Worm (Caenorhabditis elegans) whole organism, L3 larva: Measurements from ENCODE around the gene D1054.5.

Source experiments
- R02D3.7 ChIP-seq: fragments of 150-350 bp; optimal IDR thresholded peaks from 2 replicates; lab custom pipeline; 2014; ENCODE audit warnings: missing biosample characterization, missing genetic modification characterization
- ZK546.5 ChIP-seq: sonication (generic microtip); optimal IDR thresholded peaks from 2 replicates; lab custom pipeline; 2017; ENCODE audit warnings: missing biosample characterization, missing genetic modification characterization
- ama-1 ChIP-seq: fragments of 150-350 bp; optimal IDR thresholded peaks from 2 replicates; lab custom pipeline; 2018
- ceh-28 ChIP-seq: fragments of 150-350 bp; optimal IDR thresholded peaks from 2 replicates; lab custom pipeline; 2014; ENCODE audit warnings: missing biosample characterization, missing genetic modification reagents, missing genetic modification characterization
- ceh-82 ChIP-seq: fragments of 150-350 bp; optimal IDR thresholded peaks from 2 replicates; lab custom pipeline; 2014; ENCODE audit warnings: missing biosample characterization, missing genetic modification characterization
- ceh-9 ChIP-seq: sonication (generic microtip); optimal IDR thresholded peaks from 2 replicates; lab custom pipeline; 2018; ENCODE audit warnings: missing biosample characterization, missing genetic modification characterization
- egl-27 ChIP-seq: sonication (generic microtip); optimal IDR thresholded peaks from 4 replicates; lab custom pipeline; 2017; ENCODE audit warnings: missing biosample characterization, missing genetic modification reagents, missing genetic modification characterization
- egl-5 ChIP-seq: fragments of 150-350 bp; optimal IDR thresholded peaks from 2 replicates; lab custom pipeline; 2017; ENCODE audit warnings: missing biosample characterization, missing genetic modification reagents, missing genetic modification characterization, inconsistent platforms
- elt-1 ChIP-seq: fragments of 150-350 bp; optimal IDR thresholded peaks from 2 replicates; lab custom pipeline; 2014; ENCODE audit warnings: missing biosample characterization, missing genetic modification characterization
- elt-2 ChIP-seq: sonication (generic microtip); optimal IDR thresholded peaks from 2 replicates; lab custom pipeline; 2016; ENCODE audit warnings: missing genetic modification reagents, mild to moderate bottlenecking, missing genetic modification characterization, missing compliant biosample characterization
- elt-3 ChIP-seq, 3 experiments: fragments of 150-350 bp in 1 of 3; sonication (generic microtip) in 2 of 3; optimal IDR thresholded peaks; 2 replicates in 2 of 3; 4 replicates in 1 of 3; lab custom pipeline; 2014 to 2017; ENCODE audit warnings: missing biosample characterization in 3 of 3, missing genetic modification characterization in 3 of 3
- fkh-10 ChIP-seq: sonication (generic microtip); optimal IDR thresholded peaks from 2 replicates; lab custom pipeline; 2017; ENCODE audit warnings: missing biosample characterization, missing genetic modification reagents, missing genetic modification characterization
- fkh-2 ChIP-seq: fragments of 150-350 bp; optimal IDR thresholded peaks from 2 replicates; lab custom pipeline; 2014; ENCODE audit warnings: missing biosample characterization, missing genetic modification reagents, missing genetic modification characterization
- fos-1 ChIP-seq: fragments of 150-350 bp; optimal IDR thresholded peaks from 2 replicates; lab custom pipeline; 2014; ENCODE audit warnings: missing biosample characterization, missing genetic modification characterization
- jun-1 ChIP-seq: fragments of 150-350 bp; optimal IDR thresholded peaks from 2 replicates; lab custom pipeline; 2014; ENCODE audit warnings: missing biosample characterization, missing genetic modification reagents, missing genetic modification characterization
- lin-15B ChIP-seq: fragments of 150-350 bp; optimal IDR thresholded peaks from 2 replicates; lab custom pipeline; 2014; ENCODE audit warnings: missing biosample characterization, missing genetic modification characterization
- lin-39 ChIP-seq: fragments of 150-350 bp; optimal IDR thresholded peaks from 2 replicates; lab custom pipeline; 2018; ENCODE audit warnings: missing biosample characterization, missing genetic modification reagents, missing genetic modification characterization
- lsy-12 ChIP-seq: sonication (generic microtip); optimal IDR thresholded peaks from 2 replicates; lab custom pipeline; 2016; ENCODE audit warnings: mild to moderate bottlenecking, missing genetic modification characterization, missing compliant biosample characterization
- mdl-1 ChIP-seq: fragments of 150-350 bp; optimal IDR thresholded peaks from 2 replicates; lab custom pipeline; 2014; ENCODE audit warnings: missing biosample characterization, missing genetic modification characterization
- nfya-1 ChIP-seq: sonication (generic microtip); optimal IDR thresholded peaks from 2 replicates; lab custom pipeline; 2017; ENCODE audit warnings: missing genetic modification characterization, mild to moderate bottlenecking, missing compliant biosample characterization, antibody characterized with exemption, moderate library complexity; ENCODE audit not compliant: insufficient read depth
- nhr-11 ChIP-seq: fragments of 150-350 bp; optimal IDR thresholded peaks from 2 replicates; lab custom pipeline; 2014; ENCODE audit warnings: missing biosample characterization, missing genetic modification characterization
- nhr-23 ChIP-seq: fragments of 150-350 bp; optimal IDR thresholded peaks from 2 replicates; lab custom pipeline; 2014; ENCODE audit warnings: missing biosample characterization, missing genetic modification reagents, missing genetic modification characterization
- nhr-237 ChIP-seq: fragments of 150-350 bp; optimal IDR thresholded peaks from 2 replicates; lab custom pipeline; 2014; ENCODE audit warnings: missing biosample characterization, missing genetic modification characterization
- nhr-25 ChIP-seq: sonication (generic microtip); optimal IDR thresholded peaks from 2 replicates; lab custom pipeline; 2017; ENCODE audit warnings: missing biosample characterization, missing genetic modification characterization
- nhr-28 ChIP-seq: fragments of 150-350 bp; optimal IDR thresholded peaks from 2 replicates; lab custom pipeline; 2014; ENCODE audit warnings: missing biosample characterization, missing genetic modification characterization
- nhr-43 ChIP-seq: sonication (generic microtip); optimal IDR thresholded peaks from 2 replicates; lab custom pipeline; 2016; ENCODE audit warnings: mild to moderate bottlenecking, missing genetic modification characterization, missing compliant biosample characterization; ENCODE audit not compliant: poor library complexity, severe bottlenecking
- nhr-77 ChIP-seq: fragments of 150-350 bp; optimal IDR thresholded peaks from 2 replicates; lab custom pipeline; 2014; ENCODE audit warnings: missing biosample characterization, missing genetic modification characterization
- pha-4 ChIP-seq: fragments of 150-350 bp; optimal IDR thresholded peaks from 2 replicates; lab custom pipeline; 2014; ENCODE audit warnings: missing biosample characterization, missing genetic modification reagents, missing genetic modification characterization
- pqm-1 ChIP-seq: fragments of 150-350 bp; optimal IDR thresholded peaks from 2 replicates; lab custom pipeline; 2017; ENCODE audit warnings: missing biosample characterization, missing genetic modification characterization, inconsistent platforms
- sea-2 ChIP-seq: fragments of 150-350 bp; sonication (generic microtip); optimal IDR thresholded peaks from 4 replicates; lab custom pipeline; 2014; ENCODE audit warnings: missing biosample characterization, missing genetic modification reagents, missing genetic modification characterization
- skn-1 ChIP-seq: fragments of 150-350 bp; optimal IDR thresholded peaks from 2 replicates; lab custom pipeline; 2014; ENCODE audit warnings: missing biosample characterization, missing genetic modification characterization
- snpc-4 ChIP-seq: fragments of 150-350 bp; optimal IDR thresholded peaks from 2 replicates; lab custom pipeline; 2014; ENCODE audit warnings: missing biosample characterization, missing genetic modification characterization
- tbx-2 ChIP-seq: sonication (generic microtip); optimal IDR thresholded peaks from 2 replicates; lab custom pipeline; 2016; ENCODE audit warnings: mild to moderate bottlenecking, missing genetic modification characterization, missing compliant biosample characterization
- unc-62 ChIP-seq: fragments of 150-350 bp; sonication (generic microtip); optimal IDR thresholded peaks from 4 replicates; lab custom pipeline; 2014; ENCODE audit warnings: missing biosample characterization, missing genetic modification reagents, missing genetic modification characterization
- ztf-11 ChIP-seq: fragments of 150-350 bp; optimal IDR thresholded peaks from 2 replicates; lab custom pipeline; 2014; ENCODE audit warnings: missing biosample characterization, missing genetic modification characterization

D1054.5 gene

ce11 chrV:10731989-10732472 is 44.3 kb downstream of the D1054.5 start, which contains the start of gene T28B11.1:
Gene T28B11.1, minus strand, starts transcription at chrV:10732422.
- TF ChIP-seq nhr-28 (tag; lab: Kevin White, UChicago) (no peak), pha-4 (tag; lab: Kevin White, UChicago) (no peak), ama-1 (lab: Kevin White, UChicago) (no peak), egl-5 (no peak), fos-1 (tag; lab: Kevin White, UChicago) (no peak), sea-2 (GFP tag; lab: Kevin White, UChicago) (no peak), R02D3.7 (no peak), elt-2 (peak; percentile 80)

DNA sequence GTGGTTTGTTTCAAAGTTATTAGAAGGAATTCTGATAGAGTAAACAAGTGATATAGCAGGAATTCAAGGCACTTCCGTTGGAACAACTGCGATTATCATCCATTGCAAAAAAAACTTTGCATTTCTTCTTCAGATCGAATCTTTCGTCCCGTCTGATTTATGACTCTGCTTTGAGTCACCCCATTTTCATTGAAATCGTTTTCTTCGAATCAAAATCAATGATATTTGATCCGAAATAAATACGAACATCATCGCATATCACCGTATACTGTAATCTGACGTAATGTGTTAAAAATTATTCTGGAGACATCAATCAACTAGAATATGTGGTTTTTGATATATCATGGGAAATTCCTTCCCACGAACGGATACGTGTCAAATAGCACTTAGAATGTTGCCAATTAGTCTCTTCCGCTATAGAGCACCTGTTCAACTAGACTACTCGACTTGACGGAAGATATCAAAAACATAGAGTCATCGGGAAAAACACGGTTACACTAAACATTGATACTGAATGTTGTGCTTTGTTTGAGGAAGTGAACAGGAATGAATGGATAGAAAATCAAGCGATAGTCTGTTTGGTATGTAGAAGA is 45.5 kb downstream of the D1054.5 start:
- TF ChIP-seq fkh-2 (tag; lab: Kevin White, UChicago), result no peak
- no peak for TF ChIP-seq jun-1 (tag; lab: Kevin White, UChicago)
- TF ChIP-seq R02D3.7, result no peak
- TF ChIP-seq nhr-23 (tag; lab: Kevin White, UChicago), result no peak
- TF ChIP-seq nhr-11 (tag; lab: Kevin White, UChicago), result peak; percentile 7
- TF ChIP-seq unc-62 (GFP tag; lab: Kevin White, UChicago), result peak; percentile 1
- TF ChIP-seq lsy-12 (tag; lab: Kevin White, UChicago), result no peak
- TF ChIP-seq nhr-77 (tag; lab: Kevin White, UChicago), result no peak
- TF ChIP-seq, all 47 proteins: peak for 2

DNA sequence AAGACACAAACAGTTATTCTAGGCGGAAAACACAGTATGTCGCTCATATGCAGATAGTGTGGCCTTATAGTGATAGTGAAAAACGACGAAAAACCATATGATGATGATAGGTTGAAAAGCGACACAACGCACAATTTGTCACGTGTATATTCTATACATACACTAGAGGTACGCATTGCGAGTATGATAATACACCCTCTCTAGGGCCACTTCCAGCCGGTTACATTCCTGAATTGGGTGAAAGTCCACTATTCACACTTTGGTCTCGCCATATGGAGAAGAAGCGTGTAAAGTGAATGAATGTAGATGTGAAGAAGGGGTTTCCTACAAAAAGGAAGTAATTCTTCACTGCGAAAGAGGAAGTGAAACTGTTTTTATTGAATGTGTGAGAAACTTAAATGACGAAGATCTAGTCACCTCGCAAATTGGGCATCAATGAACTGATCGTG is 46.9 kb downstream of the D1054.5 start:
- no peak for TF ChIP-seq tbx-2 (tag; lab: Kevin White, UChicago)
- peak; percentile 59 for TF ChIP-seq ceh-28 (tag; lab: Kevin White, UChicago)
- TF ChIP-seq elt-2, result peak; percentile 94
- TF ChIP-seq jun-1 (tag; lab: Kevin White, UChicago), result peak; percentile 58
- TF ChIP-seq pqm-1 (tag; lab: Kevin White, UChicago), result peak; percentile 87
- TF ChIP-seq egl-27 (tag; lab: Kevin White, UChicago), result peak; percentile 90
- TF ChIP-seq mdl-1 (tag; lab: Kevin White, UChicago), result peak; percentile 5
- peak; percentile 2 for TF ChIP-seq nfya-1 (tag; lab: Kevin White, UChicago)
- TF ChIP-seq ZK546.5 (tag; lab: Kevin White, UChicago), result no peak
- TF ChIP-seq snpc-4 (tag; lab: Kevin White, UChicago), result peak; percentile 38
- no peak for TF ChIP-seq fkh-10 (GFP tag; lab: Kevin White, UChicago)
- no peak for TF ChIP-seq unc-62 (GFP tag; lab: Kevin White, UChicago)
- TF ChIP-seq pha-4 (tag; lab: Kevin White, UChicago), result peak; percentile 26
- peak; percentile 17 for TF ChIP-seq nhr-25
- peak; percentile 76 for TF ChIP-seq nhr-23 (tag; lab: Kevin White, UChicago)
- TF ChIP-seq, all 47 proteins: peak for 11

ce11 chrV:10727651-10728050 is 48.7 kb downstream of the D1054.5 start:
- no peak for TF ChIP-seq elt-3 (tag; optimal IDR thresholded peaks at IDR 0.05; lab: Kevin White, UChicago)
- no peak for TF ChIP-seq nhr-25
- peak; percentile 39 for TF ChIP-seq nhr-43 (tag; lab: Kevin White, UChicago)
- peak; percentile 71 for TF ChIP-seq egl-5
- peak; percentile 92 for TF ChIP-seq unc-62 (GFP tag; lab: Kevin White, UChicago)
- peak; percentile 25 for TF ChIP-seq ceh-28 (tag; lab: Kevin White, UChicago)
- no peak for TF ChIP-seq lin-15B (tag; lab: Kevin White, UChicago)
- peak; percentile 61 for TF ChIP-seq nhr-23 (tag; lab: Kevin White, UChicago)
- peak; percentile 72 for TF ChIP-seq nhr-11 (tag; lab: Kevin White, UChicago)
- peak; percentile 61 for TF ChIP-seq nfya-1 (tag; lab: Kevin White, UChicago)
- peak; percentile 89 for TF ChIP-seq lin-39
- TF ChIP-seq ZK546.5 (tag; lab: Kevin White, UChicago), result no peak

- TF ChIP-seq elt-2 (peak; percentile 93), elt-1 (tag; lab: Kevin White, UChicago) (no peak), ceh-9 (no peak), nhr-43 (tag; lab: Kevin White, UChicago) (no peak), R02D3.7 (no peak), pha-4 (tag; lab: Kevin White, UChicago) (peak; percentile 53), lin-39 (no peak), ceh-82 (tag; lab: Kevin White, UChicago) (no peak), unc-62 (GFP tag; lab: Kevin White, UChicago) (no peak), jun-1 (tag; lab: Kevin White, UChicago) (peak; percentile 41), skn-1 (tag; lab: Kevin White, UChicago) (peak; percentile 10), egl-27 (tag; lab: Kevin White, UChicago) (no peak), nhr-23 (tag; lab: Kevin White, UChicago) (no peak), pqm-1 (tag; lab: Kevin White, UChicago) (peak; percentile 39), nhr-237 (tag; lab: Kevin White, UChicago) (no peak), lsy-12 (tag; lab: Kevin White, UChicago) (no peak), fkh-10 (GFP tag; lab: Kevin White, UChicago) (no peak), ztf-11 (no peak)
Observed at ce11 chrV:10726691-10727090, 49.7 kb downstream of the D1054.5 start.
